Worm (Caenorhabditis elegans) whole organism, midembryonic: ENCODE measurements around the gene set-28.
"Not testable (repeated sequence)": the region's sequence is repeated elsewhere in the genome, so short reads cannot be mapped to it uniquely, and the experiment has no call there.

Source experiments
- T22C8.4 ChIP-seq: fragments of 200-800 bp; sonication (Bioruptor generic); IDR thresholded peaks from 2 replicates; pipeline ENCODE4 v1.3.6; 2022; ENCODE audit warnings: missing genetic modification characterization, missing compliant biosample characterization
- cog-1 ChIP-seq: sonication (generic microtip); optimal IDR thresholded peaks from 2 replicates; lab custom pipeline; 2016; ENCODE audit warnings: missing genetic modification characterization, missing compliant biosample characterization
- flt-1 ChIP-seq: fragments of 200-800 bp; sonication (Bioruptor generic); IDR thresholded peaks from 2 replicates; pipeline ENCODE4 v1.3.6; 2022; ENCODE audit warnings: missing genetic modification characterization, missing compliant biosample characterization
- tab-1 ChIP-seq: fragments of 200-800 bp; sonication (Bioruptor generic); IDR thresholded peaks from 2 replicates; pipeline ENCODE4 v1.3.6; 2022; ENCODE audit warnings: missing genetic modification characterization, missing compliant biosample characterization
- ztf-23 ChIP-seq: fragments of 200-800 bp; sonication (Bioruptor generic); IDR thresholded peaks from 2 replicates; pipeline ENCODE4 v1.3.6; 2022; ENCODE audit warnings: missing genetic modification reagents, missing genetic modification characterization, missing compliant biosample characterization
- ztf-29 ChIP-seq: fragments of 200-800 bp; sonication (Bioruptor generic); IDR thresholded peaks from 2 replicates; pipeline ENCODE4 v1.3.6; 2022; ENCODE audit warnings: missing genetic modification reagents, missing genetic modification characterization, missing compliant biosample characterization

ce11 chrX:182119-182741 is 33.2 kb downstream of the set-28 start, which contains the start of the genes T08D2.6 and chkr-1:
- not testable (repeated sequence) for TF ChIP-seq cog-1; tab-1 (GFP tag; lab: Robert Waterston, UW); T22C8.4 (GFP tag; lab: Robert Waterston, UW); ztf-23; ztf-29 (GFP tag; lab: Robert Waterston, UW); flt-1 (GFP tag; lab: Robert Waterston, UW)
